Worm (Caenorhabditis elegans) whole organism, late embryonic: ENCODE data around the gene F43C11.16.

Experiments used
- C08G9.2 ChIP-seq: sonication (generic microtip); optimal IDR thresholded peaks from 2 replicates; lab custom pipeline; 2016; ENCODE audit warnings: mild to moderate bottlenecking, missing genetic modification characterization, moderate library complexity, missing compliant biosample characterization
- F13H6.1 ChIP-seq: sonication (generic microtip); optimal IDR thresholded peaks from 2 replicates; lab custom pipeline; 2016; ENCODE audit warnings: missing genetic modification characterization, missing compliant biosample characterization
- Y22D7AL.16 ChIP-seq: sonication (generic microtip); optimal IDR thresholded peaks from 2 replicates; lab custom pipeline; 2016; ENCODE audit warnings: missing genetic modification characterization, missing compliant biosample characterization
- ama-1 ChIP-seq: fragments of 150-350 bp; optimal IDR thresholded peaks from 2 replicates; lab custom pipeline; 2014
- ceh-14 ChIP-seq: sonication (generic microtip); optimal IDR thresholded peaks from 2 replicates; lab custom pipeline; 2016; ENCODE audit warnings: missing genotype, missing genetic modification characterization, missing compliant biosample characterization
- ceh-18 ChIP-seq: sonication (generic microtip); optimal IDR thresholded peaks from 2 replicates; lab custom pipeline; 2016; ENCODE audit warnings: missing genetic modification characterization, missing compliant biosample characterization
- ceh-2 ChIP-seq: sonication (generic microtip); optimal IDR thresholded peaks from 2 replicates; lab custom pipeline; 2016; ENCODE audit warnings: missing genotype, missing genetic modification characterization, missing compliant biosample characterization
- ceh-24 ChIP-seq: sonication (generic microtip); optimal IDR thresholded peaks from 2 replicates; lab custom pipeline; 2016; ENCODE audit warnings: mild to moderate bottlenecking, missing genetic modification characterization, missing compliant biosample characterization
- ceh-31 ChIP-seq: sonication (generic microtip); optimal IDR thresholded peaks from 2 replicates; lab custom pipeline; 2016; ENCODE audit warnings: missing genetic modification characterization, missing compliant biosample characterization
- ceh-34 ChIP-seq: sonication (generic microtip); optimal IDR thresholded peaks from 2 replicates; lab custom pipeline; 2016; ENCODE audit warnings: mild to moderate bottlenecking, missing genetic modification characterization, missing compliant biosample characterization
- ceh-45 ChIP-seq: fragments of 200-800 bp; sonication (Bioruptor generic); IDR thresholded peaks from 2 replicates; pipeline ENCODE4 v1.3.6; 2022; ENCODE audit warnings: missing genetic modification reagents, missing genetic modification characterization, missing compliant biosample characterization
- ceh-48 ChIP-seq: sonication (generic microtip); optimal IDR thresholded peaks from 2 replicates; lab custom pipeline; 2016; ENCODE audit warnings: missing genetic modification characterization, inconsistent platforms, missing compliant biosample characterization
- ceh-6 ChIP-seq: fragments of 200-800 bp; sonication (Bioruptor generic); optimal IDR thresholded peaks from 2 replicates; lab custom pipeline; 2018; ENCODE audit warnings: mild to moderate bottlenecking, missing genetic modification characterization, missing compliant biosample characterization
- che-1 ChIP-seq: sonication (generic microtip); optimal IDR thresholded peaks from 2 replicates; lab custom pipeline; 2016; ENCODE audit warnings: mild to moderate bottlenecking, missing genetic modification characterization, missing compliant biosample characterization
- dve-1 ChIP-seq: sonication (generic microtip); optimal IDR thresholded peaks from 2 replicates; lab custom pipeline; 2017; ENCODE audit warnings: antibody characterized with exemption, mild to moderate bottlenecking, missing genetic modification characterization, missing compliant biosample characterization
- elt-2 ChIP-seq: sonication (generic microtip); optimal IDR thresholded peaks from 2 replicates; lab custom pipeline; 2016; ENCODE audit warnings: missing genetic modification reagents, missing genetic modification characterization, missing compliant biosample characterization
- ets-4 ChIP-seq: sonication (generic microtip); optimal IDR thresholded peaks from 2 replicates; lab custom pipeline; 2016; ENCODE audit warnings: missing genetic modification characterization, missing compliant biosample characterization
- eyg-1 ChIP-seq: sonication (generic microtip); optimal IDR thresholded peaks from 2 replicates; lab custom pipeline; 2016; ENCODE audit warnings: missing genotype, missing genetic modification characterization, missing compliant biosample characterization
- fkh-10 ChIP-seq: fragments of 150-350 bp; optimal IDR thresholded peaks from 2 replicates; lab custom pipeline; 2014; ENCODE audit warnings: missing biosample characterization, missing genetic modification reagents, missing genetic modification characterization
- gmeb-2 ChIP-seq: sonication (generic microtip); optimal IDR thresholded peaks from 2 replicates; lab custom pipeline; 2016; ENCODE audit warnings: missing genetic modification characterization, inconsistent platforms, missing compliant biosample characterization
- hlh-13 ChIP-seq: fragments of 200-800 bp; sonication (Bioruptor generic); optimal IDR thresholded peaks from 2 replicates; lab custom pipeline; 2018; ENCODE audit warnings: mild to moderate bottlenecking, missing genetic modification characterization, missing compliant biosample characterization
- hlh-6 ChIP-seq: sonication (generic microtip); optimal IDR thresholded peaks from 2 replicates; lab custom pipeline; 2016; ENCODE audit warnings: missing genotype, missing genetic modification characterization, missing compliant biosample characterization
- hlh-8 ChIP-seq: sonication (generic microtip); optimal IDR thresholded peaks from 2 replicates; lab custom pipeline; 2016; ENCODE audit warnings: missing genotype, missing genetic modification characterization, missing compliant biosample characterization
- lin-11 ChIP-seq: fragments of 200-800 bp; sonication (Bioruptor generic); optimal IDR thresholded peaks from 2 replicates; lab custom pipeline; 2018; ENCODE audit warnings: mild to moderate bottlenecking, missing genetic modification characterization, missing compliant biosample characterization
- mec-3 ChIP-seq: sonication (generic microtip); optimal IDR thresholded peaks from 2 replicates; lab custom pipeline; 2016; ENCODE audit warnings: borderline replicate concordance, missing genetic modification characterization, missing compliant biosample characterization
- nfya-1 ChIP-seq: sonication (generic microtip); optimal IDR thresholded peaks from 2 replicates; lab custom pipeline; 2017; ENCODE audit warnings: missing genetic modification characterization, mild to moderate bottlenecking, missing compliant biosample characterization, antibody characterized with exemption, moderate library complexity
- nhr-11 ChIP-seq: fragments of 150-350 bp; optimal IDR thresholded peaks from 2 replicates; lab custom pipeline; 2014; ENCODE audit warnings: missing biosample characterization, missing genetic modification characterization
- nhr-232 ChIP-seq: sonication (generic microtip); optimal IDR thresholded peaks from 2 replicates; lab custom pipeline; 2016; ENCODE audit warnings: missing genetic modification characterization, missing compliant biosample characterization
- odd-2 ChIP-seq: sonication (generic microtip); optimal IDR thresholded peaks from 2 replicates; lab custom pipeline; 2017; ENCODE audit warnings: antibody characterized with exemption, mild to moderate bottlenecking, missing genetic modification characterization, missing compliant biosample characterization
- pat-9 ChIP-seq: fragments of 200-800 bp; sonication (Bioruptor generic); optimal IDR thresholded peaks from 2 replicates; lab custom pipeline; 2018; ENCODE audit warnings: mild to moderate bottlenecking, missing genetic modification characterization, moderate library complexity, missing compliant biosample characterization
- pha-2 ChIP-seq: sonication (generic microtip); optimal IDR thresholded peaks from 2 replicates; lab custom pipeline; 2017; ENCODE audit warnings: mild to moderate bottlenecking, missing genetic modification characterization, missing compliant biosample characterization
- pros-1 ChIP-seq: fragments of 150-350 bp; optimal IDR thresholded peaks from 2 replicates; lab custom pipeline; 2014; ENCODE audit warnings: missing biosample characterization, missing genetic modification reagents, missing genetic modification characterization
- rnt-1 ChIP-seq: sonication (generic microtip); optimal IDR thresholded peaks from 2 replicates; lab custom pipeline; 2016; ENCODE audit warnings: missing genetic modification characterization, missing compliant biosample characterization
- sdc-2 ChIP-seq: sonication (generic microtip); optimal IDR thresholded peaks from 2 replicates; lab custom pipeline; 2016; ENCODE audit warnings: missing genotype, missing genetic modification characterization, missing compliant biosample characterization
- sox-2 ChIP-seq: fragments of 200-800 bp; sonication (Bioruptor generic); IDR thresholded peaks from 2 replicates; pipeline ENCODE4 v1.3.6; 2022; ENCODE audit warnings: missing genetic modification reagents, missing genetic modification characterization, missing compliant biosample characterization
- syd-9 ChIP-seq: sonication (generic microtip); optimal IDR thresholded peaks from 2 replicates; lab custom pipeline; 2016; ENCODE audit warnings: mild to moderate bottlenecking, missing genetic modification characterization, moderate library complexity, missing compliant biosample characterization
- tbx-2 ChIP-seq: sonication (generic microtip); optimal IDR thresholded peaks from 2 replicates; lab custom pipeline; 2016; ENCODE audit warnings: missing genetic modification characterization, missing compliant biosample characterization
- ttx-3 ChIP-seq: sonication (generic microtip); optimal IDR thresholded peaks from 2 replicates; lab custom pipeline; 2016; ENCODE audit warnings: missing genetic modification reagents, missing genetic modification characterization, missing compliant biosample characterization
- unc-42 ChIP-seq: sonication (generic microtip); optimal IDR thresholded peaks from 2 replicates; lab custom pipeline; 2016; ENCODE audit warnings: missing genotype, missing genetic modification characterization, missing compliant biosample characterization
- unc-55 ChIP-seq: sonication (generic microtip); optimal IDR thresholded peaks from 2 replicates; lab custom pipeline; 2017; ENCODE audit warnings: missing biosample characterization, missing genetic modification reagents, missing genetic modification characterization
- unc-86 ChIP-seq: sonication (generic microtip); optimal IDR thresholded peaks from 2 replicates; lab custom pipeline; 2016; ENCODE audit warnings: missing genetic modification characterization, missing compliant biosample characterization
- zip-5 ChIP-seq: sonication (generic microtip); optimal IDR thresholded peaks from 2 replicates; lab custom pipeline; 2016; ENCODE audit warnings: missing genetic modification characterization, missing compliant biosample characterization

Gene F43C11.16

ce11 chrII:2368956-2369355 is 9.1 kb upstream of the F43C11.16 start, which contains the start of gene hpo-25:
Gene hpo-25 (plus strand): TSS chrII:2369256.
- TF ChIP-seq unc-42 (tag; lab: Kevin White, UChicago) (no peak), nhr-232 (tag; lab: Kevin White, UChicago) (no peak), ceh-24 (tag; lab: Kevin White, UChicago) (no peak), nfya-1 (no peak), ceh-2 (tag; lab: Kevin White, UChicago) (no peak), elt-2 (no peak), dve-1 (tag; lab: Kevin White, UChicago) (no peak), sox-2 (GFP tag; lab: Robert Waterston, UW) (no peak), rnt-1 (tag; lab: Kevin White, UChicago) (no peak), F13H6.1 (no peak), ama-1 (lab: Kevin White, UChicago) (no peak), hlh-13 (GFP tag; lab: Kevin White, UChicago) (no peak), ceh-14 (tag; lab: Kevin White, UChicago) (no peak), Y22D7AL.16 (tag; lab: Kevin White, UChicago) (no peak), ttx-3 (tag; lab: Kevin White, UChicago) (no peak), ceh-48 (tag; lab: Kevin White, UChicago) (no peak), ceh-45 (GFP tag; lab: Robert Waterston, UW) (no peak)

DNA sequence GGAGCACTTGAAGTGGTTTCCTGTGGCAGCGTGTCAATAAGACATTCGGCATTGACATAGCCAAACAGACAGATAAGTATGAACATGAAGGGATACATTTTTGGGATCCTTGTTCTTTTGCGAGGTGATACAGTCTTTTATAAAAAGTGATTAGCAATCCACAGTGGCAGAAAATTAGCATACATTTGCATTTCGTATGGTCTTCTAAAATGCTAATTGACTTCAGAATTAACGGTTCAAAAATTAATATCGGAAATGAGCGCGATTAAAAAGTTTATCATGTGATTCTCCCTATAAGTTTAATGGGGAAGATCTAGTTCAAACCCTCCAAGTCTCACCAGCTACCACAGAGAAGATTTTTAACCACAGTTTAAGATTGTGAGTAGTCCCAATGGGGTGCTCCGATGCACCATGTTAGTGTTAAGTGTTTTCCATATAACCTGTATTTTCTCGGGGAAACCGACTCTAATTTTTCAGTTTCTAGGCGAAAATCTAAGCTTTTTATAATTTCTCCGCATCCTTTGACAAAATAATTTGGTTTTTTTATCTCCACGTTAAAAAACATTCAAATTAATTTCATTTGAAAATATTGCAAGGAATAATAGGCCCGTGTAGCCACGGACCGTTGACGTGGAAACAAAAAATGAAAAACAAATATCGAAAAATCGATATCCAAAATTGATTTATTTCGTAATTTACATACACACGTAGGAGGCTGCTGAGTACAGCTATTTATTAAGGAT is 6.9 kb upstream of the F43C11.16 start, which contains the start of the genes F43C11.12 and F16G10.5:
F43C11.12 (minus strand) TSS at position 101 of the 743 bp plus-strand sequence.
F16G10.5 (plus strand) TSS at position 693 of the 743 bp plus-strand sequence.
- TF ChIP-seq fkh-10 (no peak), hlh-6 (tag; lab: Kevin White, UChicago) (no peak), ceh-14 (tag; lab: Kevin White, UChicago) (no peak), sdc-2 (tag; lab: Kevin White, UChicago) (no peak), gmeb-2 (tag; lab: Kevin White, UChicago) (no peak), ceh-18 (tag; lab: Kevin White, UChicago) (no peak), ceh-48 (tag; lab: Kevin White, UChicago) (no peak), ama-1 (lab: Kevin White, UChicago) (no peak), pha-2 (no peak), ttx-3 (tag; lab: Kevin White, UChicago) (no peak), mec-3 (no peak), ceh-31 (tag; lab: Kevin White, UChicago) (no peak), ets-4 (tag; lab: Kevin White, UChicago) (no peak), C08G9.2 (tag; lab: Kevin White, UChicago) (no peak), zip-5 (tag; lab: Kevin White, UChicago) (no peak), unc-55 (GFP tag; lab: Kevin White, UChicago) (no peak), lin-11 (no peak), tbx-2 (tag; lab: Kevin White, UChicago) (no peak), nhr-11 (tag; lab: Kevin White, UChicago) (no peak)

DNA sequence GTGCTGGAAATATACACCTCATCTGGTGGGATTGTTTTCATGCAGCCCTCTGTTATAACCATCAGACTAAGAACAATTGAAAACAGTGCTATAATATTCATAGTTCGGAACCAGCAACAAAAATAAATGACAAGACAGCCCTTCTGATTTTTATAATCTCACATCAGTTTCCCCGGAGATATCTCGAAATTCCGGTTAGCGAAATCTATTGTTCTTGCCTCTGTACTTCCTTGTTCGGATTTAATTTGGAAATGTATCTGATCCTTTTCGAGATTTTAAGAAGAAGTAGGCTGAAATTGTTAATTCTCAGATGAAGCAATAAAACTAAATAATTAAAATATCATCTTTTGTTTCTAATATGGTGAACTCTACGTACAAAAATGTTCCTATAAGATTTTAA is 3.8 kb upstream of the F43C11.16 start, which contains the start of gene F43C11.11:
F43C11.11 (minus strand) TSS at position 101 of the 400 bp plus-strand sequence.
- TF ChIP-seq tbx-2 (tag; lab: Kevin White, UChicago) = no peak
- no peak for TF ChIP-seq elt-2
- TF ChIP-seq mec-3 = no peak
- TF ChIP-seq ceh-34 = no peak
- no peak for TF ChIP-seq dve-1 (tag; lab: Kevin White, UChicago)
- no peak for TF ChIP-seq ets-4 (tag; lab: Kevin White, UChicago)
- no peak for TF ChIP-seq pros-1
- TF ChIP-seq unc-42 (tag; lab: Kevin White, UChicago) = no peak
- TF ChIP-seq, all 69 proteins: peak for 0

ce11 chrII:2356795-2357194 is 3.1 kb downstream of the F43C11.16 start, which contains the start of gene F43C11.1:
Gene F43C11.1 (plus strand): TSS chrII:2357095.
- TF ChIP-seq ceh-6 (GFP tag; lab: Kevin White, UChicago) = no peak
- no peak for TF ChIP-seq eyg-1 (tag; lab: Kevin White, UChicago)
- no peak for TF ChIP-seq che-1
- no peak for TF ChIP-seq lin-11
- TF ChIP-seq gmeb-2 (tag; lab: Kevin White, UChicago) = no peak
- no peak for TF ChIP-seq pha-2
- no peak for TF ChIP-seq nfya-1
- TF ChIP-seq C08G9.2 (tag; lab: Kevin White, UChicago) = no peak
- TF ChIP-seq syd-9 (tag; lab: Kevin White, UChicago) = no peak
- no peak for TF ChIP-seq pros-1
- no peak for TF ChIP-seq hlh-8 (tag; lab: Kevin White, UChicago)
- TF ChIP-seq nhr-11 (tag; lab: Kevin White, UChicago) = no peak
- no peak for TF ChIP-seq odd-2 (tag; lab: Kevin White, UChicago)
- no peak for TF ChIP-seq sox-2 (GFP tag; lab: Robert Waterston, UW)
- no peak for TF ChIP-seq pat-9
- no peak for TF ChIP-seq nhr-232 (tag; lab: Kevin White, UChicago)
- TF ChIP-seq unc-86 (tag; lab: Kevin White, UChicago) = no peak
- no peak for TF ChIP-seq unc-42 (tag; lab: Kevin White, UChicago)
